Fruit fly (Drosophila melanogaster) whole organism, prepupa: ENCODE measurements around the gene CG12398.
A peak's percentile ranks its signal among the peaks of the same experiment; 100 is the strongest.

Experiments used
- Blimp-1 ChIP-seq: fragments of 200-800 bp; sonication (Bioruptor generic); optimal IDR thresholded peaks from 3 replicates; lab custom pipeline; 2017; ENCODE audit warnings: missing biosample characterization, missing genetic modification characterization, mild to moderate bottlenecking, moderate library complexity, missing genetic modification reagents
- CG10669 ChIP-seq: fragments of 200-800 bp; sonication (Bioruptor generic); optimal IDR thresholded peaks from 3 replicates; lab custom pipeline; 2018; ENCODE audit warnings: missing biosample characterization, mild to moderate bottlenecking, missing genetic modification characterization, moderate library complexity
- CG11294 ChIP-seq: fragments of 200-800 bp; sonication (Bioruptor generic); IDR thresholded peaks from 2 replicates; pipeline ENCODE4 v1.3.6; 2022; ENCODE audit warnings: missing biosample characterization, missing genetic modification characterization
- CG11902 ChIP-seq: fragments of 200-800 bp; sonication (Bioruptor generic); optimal IDR thresholded peaks from 3 replicates; lab custom pipeline; 2016; ENCODE audit warnings: missing biosample characterization, missing genetic modification characterization
- CG16779 ChIP-seq: fragments of 200-800 bp; sonication (Bioruptor generic); optimal IDR thresholded peaks from 3 replicates; lab custom pipeline; 2017; ENCODE audit warnings: missing biosample characterization, mild to moderate bottlenecking, missing genetic modification characterization
- CG31627 ChIP-seq: fragments of 200-800 bp; sonication (Bioruptor generic); optimal IDR thresholded peaks from 3 replicates; lab custom pipeline; 2016; ENCODE audit warnings: missing biosample characterization, missing genetic modification characterization
- CG34406 ChIP-seq: fragments of 200-800 bp; sonication (Bioruptor generic); optimal IDR thresholded peaks from 3 replicates; lab custom pipeline; 2016; ENCODE audit warnings: missing biosample characterization, missing genetic modification characterization
- CG3919 ChIP-seq: fragments of 200-800 bp; sonication (Bioruptor generic); optimal IDR thresholded peaks from 3 replicates; lab custom pipeline; 2016; ENCODE audit warnings: missing biosample characterization, missing genetic modification characterization
- CG4318 ChIP-seq: fragments of 200-800 bp; sonication (Bioruptor generic); optimal IDR thresholded peaks from 3 replicates; lab custom pipeline; 2017; ENCODE audit warnings: missing biosample characterization, mild to moderate bottlenecking, missing genetic modification characterization
- CG6792 ChIP-seq: fragments of 200-800 bp; sonication (Bioruptor generic); optimal IDR thresholded peaks from 3 replicates; lab custom pipeline; 2016; ENCODE audit warnings: missing biosample characterization, missing genetic modification characterization
- CG6808 ChIP-seq: fragments of 200-800 bp; sonication (Bioruptor generic); optimal IDR thresholded peaks from 3 replicates; lab custom pipeline; 2017; ENCODE audit warnings: missing biosample characterization, missing genetic modification characterization, mild to moderate bottlenecking, moderate library complexity, missing genetic modification reagents
- CG6854 ChIP-seq: fragments of 200-800 bp; sonication (Bioruptor generic); optimal IDR thresholded peaks from 2 replicates; lab custom pipeline; 2017; ENCODE audit warnings: missing biosample characterization, mild to moderate bottlenecking, missing genetic modification characterization
- CG7368 ChIP-seq: fragments of 200-800 bp; sonication (Bioruptor generic); optimal IDR thresholded peaks from 3 replicates; lab custom pipeline; 2016; ENCODE audit warnings: missing biosample characterization, missing genetic modification characterization
- CG8119 ChIP-seq: fragments of 200-800 bp; sonication (Bioruptor generic); IDR thresholded peaks from 3 replicates; pipeline ENCODE4 v1.3.6; 2022; ENCODE audit warnings: missing biosample characterization, missing genetic modification characterization
- CG8319 ChIP-seq: fragments of 200-800 bp; sonication (Bioruptor generic); optimal IDR thresholded peaks from 3 replicates; lab custom pipeline; 2016; ENCODE audit warnings: missing biosample characterization, missing genetic modification characterization
- CG8632 ChIP-seq: fragments of 200-800 bp; sonication (Bioruptor generic); optimal IDR thresholded peaks from 3 replicates; lab custom pipeline; 2016; ENCODE audit warnings: missing biosample characterization, missing genetic modification characterization
- Eip75B ChIP-seq: fragments of 200-800 bp; sonication (Bioruptor generic); optimal IDR thresholded peaks from 3 replicates; lab custom pipeline; 2016; ENCODE audit warnings: missing biosample characterization, missing genetic modification characterization
- Eip78C ChIP-seq: fragments of 200-800 bp; sonication (Bioruptor generic); peaks from one replicate; lab custom pipeline; 2016; ENCODE audit warnings: missing biosample characterization, missing genetic modification characterization
- Eip93F ChIP-seq: fragments of 200-800 bp; sonication (Bioruptor generic); optimal IDR thresholded peaks from 2 replicates; lab custom pipeline; 2016; ENCODE audit warnings: missing biosample characterization, mild to moderate bottlenecking, missing genetic modification characterization
- Ets21C ChIP-seq: fragments of 200-800 bp; sonication (Bioruptor generic); optimal IDR thresholded peaks from 3 replicates; lab custom pipeline; 2016; ENCODE audit warnings: missing biosample characterization, missing genetic modification characterization
- Gug ChIP-seq: fragments of 200-800 bp; sonication (Bioruptor generic); IDR thresholded peaks from 2 replicates; pipeline ENCODE4 v1.3.6; 2022; ENCODE audit warnings: missing biosample characterization, missing genetic modification characterization
- Hr38 ChIP-seq: sonication (Bioruptor generic); optimal IDR thresholded peaks from 2 replicates; lab custom pipeline; 2016; ENCODE audit warnings: missing biosample characterization, missing genetic modification characterization
- Hr39 ChIP-seq: fragments of 200-800 bp; sonication (Bioruptor generic); optimal IDR thresholded peaks from 2 replicates; lab custom pipeline; 2016; ENCODE audit warnings: missing biosample characterization, missing genetic modification characterization
- Hr4 ChIP-seq: fragments of 200-800 bp; sonication (Bioruptor generic); optimal IDR thresholded peaks from 3 replicates; lab custom pipeline; 2016; ENCODE audit warnings: missing biosample characterization, missing genetic modification characterization
- Met ChIP-seq: fragments of 200-800 bp; sonication (Bioruptor generic); optimal IDR thresholded peaks from 3 replicates; lab custom pipeline; 2016; ENCODE audit warnings: missing biosample characterization, missing genetic modification characterization
- OdsH ChIP-seq: fragments of 200-800 bp; sonication (Bioruptor generic); optimal IDR thresholded peaks from 3 replicates; lab custom pipeline; 2016; ENCODE audit warnings: missing biosample characterization, missing genetic modification characterization
- Smox ChIP-seq: fragments of 200-800 bp; sonication (Bioruptor generic); optimal IDR thresholded peaks from 3 replicates; lab custom pipeline; 2016; ENCODE audit warnings: missing biosample characterization, missing genetic modification characterization
- Sox102F ChIP-seq: fragments of 200-800 bp; sonication (Bioruptor generic); optimal IDR thresholded peaks from 2 replicates; lab custom pipeline; 2016; ENCODE audit warnings: missing biosample characterization, mild to moderate bottlenecking, missing genetic modification characterization
- Sox14 ChIP-seq: fragments of 200-800 bp; sonication (Bioruptor generic); optimal IDR thresholded peaks from 3 replicates; lab custom pipeline; 2016; ENCODE audit warnings: missing biosample characterization, missing genetic modification characterization
- Sox15 ChIP-seq: fragments of 200-800 bp; sonication (Bioruptor generic); optimal IDR thresholded peaks from 3 replicates; lab custom pipeline; 2016; ENCODE audit warnings: missing biosample characterization, missing genetic modification characterization
- achi ChIP-seq: fragments of 200-800 bp; sonication (Bioruptor generic); optimal IDR thresholded peaks from 3 replicates; lab custom pipeline; 2016; ENCODE audit warnings: missing biosample characterization, missing genetic modification characterization
- acj6 ChIP-seq: fragments of 200-800 bp; sonication (Bioruptor generic); optimal IDR thresholded peaks from 3 replicates; lab custom pipeline; 2016; ENCODE audit warnings: missing biosample characterization, missing genetic modification characterization
- cyc ChIP-seq: fragments of 200-800 bp; sonication (Bioruptor generic); optimal IDR thresholded peaks from 3 replicates; lab custom pipeline; 2016; ENCODE audit warnings: missing biosample characterization, missing genetic modification characterization
- dsx ChIP-seq: fragments of 200-800 bp; optimal IDR thresholded peaks from 3 replicates; lab custom pipeline; 2019; ENCODE audit warnings: missing biosample characterization, mild to moderate bottlenecking, missing genetic modification characterization, moderate library complexity; ENCODE audit not compliant: poor library complexity, severe bottlenecking
- eg ChIP-seq: fragments of 200-800 bp; sonication (Bioruptor generic); IDR thresholded peaks from 3 replicates; pipeline ENCODE4 v1.3.6; 2022; ENCODE audit warnings: missing biosample characterization, missing genetic modification characterization
- esn ChIP-seq: fragments of 200-800 bp; sonication (Bioruptor generic); optimal IDR thresholded peaks from 2 replicates; lab custom pipeline; 2016; ENCODE audit warnings: missing biosample characterization, mild to moderate bottlenecking, missing genetic modification characterization, moderate library complexity
- fd59A ChIP-seq: fragments of 200-800 bp; sonication (Bioruptor generic); optimal IDR thresholded peaks from 2 replicates; lab custom pipeline; 2017; ENCODE audit warnings: missing biosample characterization, mild to moderate bottlenecking, missing genetic modification characterization, missing genetic modification reagents
- fd85E ChIP-seq: fragments of 200-800 bp; sonication (Bioruptor generic); optimal IDR thresholded peaks from 3 replicates; lab custom pipeline; 2016; ENCODE audit warnings: missing biosample characterization, missing genetic modification characterization
- fkh ChIP-seq: fragments of 200-800 bp; sonication (Bioruptor generic); optimal IDR thresholded peaks from 3 replicates; lab custom pipeline; 2017; ENCODE audit warnings: missing biosample characterization, mild to moderate bottlenecking, missing genetic modification characterization, moderate library complexity
- lz ChIP-seq: fragments of 200-800 bp; sonication (Bioruptor generic); optimal IDR thresholded peaks from 3 replicates; lab custom pipeline; 2016; ENCODE audit warnings: missing biosample characterization, missing genetic modification characterization
- net ChIP-seq: fragments of 200-800 bp; sonication (Bioruptor generic); optimal IDR thresholded peaks from 3 replicates; lab custom pipeline; 2016; ENCODE audit warnings: missing biosample characterization, missing genetic modification characterization
- pdm3 ChIP-seq: fragments of 200-800 bp; sonication (Bioruptor generic); optimal IDR thresholded peaks from 3 replicates; lab custom pipeline; 2016; ENCODE audit warnings: missing biosample characterization, missing genetic modification characterization
- spab ChIP-seq: fragments of 200-800 bp; sonication (Bioruptor generic); optimal IDR thresholded peaks from 2 replicates; lab custom pipeline; 2017; ENCODE audit warnings: missing biosample characterization, mild to moderate bottlenecking, missing genetic modification characterization, missing genetic modification reagents
- ss ChIP-seq, 2 experiments: fragments of 200-800 bp; sonication (Bioruptor generic); optimal IDR thresholded peaks; 2 replicates in 1 of 2; 3 replicates in 1 of 2; lab custom pipeline; 2017 to 2018; ENCODE audit warnings: mild to moderate bottlenecking in 2 of 2, missing biosample characterization in 2 of 2, missing genetic modification characterization in 2 of 2, moderate library complexity in 1 of 2
- svp ChIP-seq: fragments of 200-800 bp; sonication (Bioruptor generic); peaks from one replicate; lab custom pipeline; 2016; ENCODE audit warnings: missing biosample characterization, missing genetic modification characterization
- topi ChIP-seq: fragments of 200-800 bp; sonication (Bioruptor generic); optimal IDR thresholded peaks from 3 replicates; lab custom pipeline; 2016; ENCODE audit warnings: missing biosample characterization, missing genetic modification characterization

CG12398 gene

DNA sequence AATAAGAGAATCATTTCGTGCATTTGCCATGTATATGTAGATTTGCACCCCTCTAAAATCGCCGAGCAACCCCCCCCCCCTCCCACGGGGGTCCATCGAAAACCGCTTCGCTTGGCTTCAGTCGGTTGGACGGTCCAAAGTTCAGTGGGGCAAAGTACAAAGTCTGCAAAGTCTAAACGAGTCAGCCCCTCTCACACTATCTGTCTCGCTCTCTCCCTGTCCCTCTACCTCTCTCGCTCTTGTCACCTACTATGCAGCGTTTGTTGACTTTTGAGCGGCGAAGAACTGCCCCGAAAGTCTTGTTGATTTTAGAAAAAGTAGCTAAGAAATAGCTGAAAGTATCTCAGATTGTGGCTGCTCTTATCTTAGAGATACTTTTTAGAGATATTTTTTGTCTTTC lies 33.8 kb upstream of the CG12398 start (continued):
- TF ChIP-seq spab (GFP tag; lab: Kevin White, UChicago) = peak; percentile 90
- no peak for TF ChIP-seq Eip93F (GFP tag; lab: Kevin White, UChicago)
- peak; percentile 50 for TF ChIP-seq Hr4
- peak; percentile 81 for TF ChIP-seq dsx (GFP tag; lab: Kevin White, UChicago)
- peak; percentile 81 for TF ChIP-seq CG3919 (GFP tag; lab: Kevin White, UChicago)
- TF ChIP-seq acj6 (GFP tag; lab: Kevin White, UChicago) = no peak
- no peak for TF ChIP-seq Hr39
- peak; percentile 82 for TF ChIP-seq CG10669
- TF ChIP-seq esn (GFP tag; lab: Kevin White, UChicago) = no peak
- peak; percentile 95 for TF ChIP-seq net (GFP tag; lab: Kevin White, UChicago)
- TF ChIP-seq CG6792 (GFP tag; lab: Kevin White, UChicago) = no peak
- TF ChIP-seq Sox14 (GFP tag; lab: Kevin White, UChicago) = peak; percentile 1
- peak; percentile 95 for TF ChIP-seq fkh (GFP tag; lab: Kevin White, UChicago)
- TF ChIP-seq CG8319 (GFP tag; lab: Kevin White, UChicago) = peak; percentile 63
- TF ChIP-seq cyc = no peak
- TF ChIP-seq CG11902 (GFP tag; lab: Kevin White, UChicago) = no peak
- TF ChIP-seq Smox (GFP tag; lab: Kevin White, UChicago) = no peak
- TF ChIP-seq Ets21C = no peak
- no peak for TF ChIP-seq Eip75B (GFP tag; lab: Kevin White, UChicago)
- peak; percentile 96 for TF ChIP-seq CG16779 (tag; lab: Kevin White, UChicago)
- TF ChIP-seq CG34406 (GFP tag; lab: Kevin White, UChicago) = peak; percentile 36

dm6 chrX:14946522-14946921 lies 32.9 kb upstream of the CG12398 start:
- no peak for TF ChIP-seq CG3919 (GFP tag; lab: Kevin White, UChicago)
- TF ChIP-seq Met = no peak
- no peak for TF ChIP-seq pdm3
- no peak for TF ChIP-seq CG4318
- no peak for TF ChIP-seq CG6854 (GFP tag; lab: Kevin White, UChicago)
- no peak for TF ChIP-seq Sox15
- TF ChIP-seq CG7368 (GFP tag; lab: Kevin White, UChicago) = no peak
- TF ChIP-seq CG8319 (GFP tag; lab: Kevin White, UChicago) = no peak
- TF ChIP-seq fd59A = no peak
- TF ChIP-seq CG8632 (GFP tag; lab: Kevin White, UChicago) = no peak
- no peak for TF ChIP-seq CG10669

DNA sequence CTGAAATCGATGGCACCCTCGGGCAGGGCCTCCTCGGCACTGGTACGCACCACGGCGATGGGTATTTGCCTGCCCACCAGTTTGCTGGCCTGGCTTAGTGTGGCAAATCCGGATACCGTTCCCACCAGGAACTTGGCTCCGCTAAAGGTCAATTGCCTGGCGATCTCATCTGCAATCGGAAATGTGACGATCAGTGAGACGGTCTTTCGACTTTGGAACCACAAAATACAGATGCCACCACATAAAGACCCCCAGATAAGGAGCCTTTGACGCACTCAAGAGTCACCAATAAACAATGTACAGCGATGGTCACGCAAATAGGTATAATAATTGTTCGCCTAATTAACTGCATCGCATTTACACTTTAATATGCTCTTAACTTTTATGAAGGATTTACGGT lies 22.6 kb upstream of the CG12398 start:
- TF ChIP-seq achi (GFP tag; lab: Kevin White, UChicago) (no peak), net (GFP tag; lab: Kevin White, UChicago) (no peak), ss (GFP tag; optimal IDR thresholded peaks at IDR 0.05; lab: Kevin White, UChicago) (peak; percentile 15 to 48), CG6854 (GFP tag; lab: Kevin White, UChicago) (peak; percentile 1), dsx (GFP tag; lab: Kevin White, UChicago) (no peak), CG11294 (no peak), esn (GFP tag; lab: Kevin White, UChicago) (no peak), lz (GFP tag; lab: Kevin White, UChicago) (no peak), fd59A (no peak), CG6808 (GFP tag; lab: Kevin White, UChicago) (peak; percentile 3), Ets21C (no peak), Blimp-1 (GFP tag; lab: Kevin White, UChicago) (no peak), Sox102F (no peak), CG7368 (GFP tag; lab: Kevin White, UChicago) (no peak), Sox15 (no peak), acj6 (GFP tag; lab: Kevin White, UChicago) (no peak), Eip78C (GFP tag; lab: Kevin White, UChicago) (no peak), CG31627 (GFP tag; lab: Kevin White, UChicago) (no peak), Hr4 (no peak), Eip75B (GFP tag; lab: Kevin White, UChicago) (no peak), CG6792 (GFP tag; lab: Kevin White, UChicago) (no peak), OdsH (GFP tag; lab: Kevin White, UChicago) (no peak), topi (no peak), Sox14 (GFP tag; lab: Kevin White, UChicago) (no peak), svp (GFP tag; lab: Kevin White, UChicago) (peak; percentile 93), Hr38 (GFP tag; lab: Kevin White, UChicago) (no peak), CG34406 (GFP tag; lab: Kevin White, UChicago) (no peak), fd85E (GFP tag; lab: Kevin White, UChicago) (no peak), eg (GFP tag; lab: Robert Waterston, UW) (no peak), CG8319 (GFP tag; lab: Kevin White, UChicago) (no peak), Met (no peak), CG8119 (GFP tag; lab: Robert Waterston, UW) (no peak), spab (GFP tag; lab: Kevin White, UChicago) (no peak), Gug (GFP tag; lab: Robert Waterston, UW) (no peak), Eip93F (GFP tag; lab: Kevin White, UChicago) (no peak)
